Worm (Caenorhabditis elegans): ENCODE data around the gene F09E10.6.

Gene F09E10.6

DNA sequence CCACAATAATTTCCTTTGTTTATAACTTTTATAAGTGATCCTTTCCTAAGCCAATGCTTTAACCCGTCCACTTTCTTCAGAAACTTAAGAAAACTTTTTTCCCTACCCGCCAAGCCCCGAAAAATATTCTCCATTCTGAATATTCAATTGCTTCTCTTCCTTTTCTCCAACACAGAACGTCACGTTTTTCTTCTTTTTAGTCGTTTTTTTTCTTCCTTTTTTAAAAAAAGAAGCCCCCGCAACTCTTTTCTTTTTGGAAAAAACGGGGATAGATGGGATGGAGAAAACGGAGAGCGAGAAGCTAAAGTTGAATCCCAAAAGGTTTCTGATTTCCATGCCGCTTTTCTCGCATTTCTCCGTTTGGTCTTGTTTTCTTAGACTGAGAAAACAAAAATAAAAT is 18.9 kb downstream of the F09E10.6 start:
- TF ChIP-seq lin-14 (GFP tag; optimal IDR thresholded peaks at IDR 0.05) (peak; percentile 53), snu-23 (GFP tag; optimal IDR thresholded peaks at IDR 0.05) (no peak), ztf-4 (tag; optimal IDR thresholded peaks at IDR 0.05) (no peak), fos-1 (tag; optimal IDR thresholded peaks at IDR 0.05) (no peak), ceh-82 (tag; optimal IDR thresholded peaks at IDR 0.05) (peak in 1 of 3 experiments; percentile 3), skn-1 (tag; optimal IDR thresholded peaks at IDR 0.05) (peak; percentile 16), fkh-10 (GFP tag; optimal IDR thresholded peaks at IDR 0.05) (peak; percentile 52), efl-1 (optimal IDR thresholded peaks at IDR 0.05) (no peak), efl-1 (GFP tag; optimal IDR thresholded peaks at IDR 0.05 in 1 of 2) (peak in 1 of 2 experiments; percentile 42), unc-98 (GFP tag; IDR thresholded peaks at IDR 0.05) (no peak)

ce11 chrX:1477932-1478331 is 19.5 kb downstream of the F09E10.6 start:
- no peak for TF ChIP-seq ceh-90 (tag; optimal IDR thresholded peaks at IDR 0.05)
- peak in 1 of 2 experiments; percentile 46 for TF ChIP-seq mdl-1 (tag; optimal IDR thresholded peaks at IDR 0.05)
- TF ChIP-seq snu-23 (GFP tag; optimal IDR thresholded peaks at IDR 0.05), result peak; percentile 29
- TF ChIP-seq vab-15 (tag; optimal IDR thresholded peaks at IDR 0.05), result no peak
- TF ChIP-seq nhr-84 (tag; optimal IDR thresholded peaks at IDR 0.05), result no peak
- TF ChIP-seq nhr-76 (tag; optimal IDR thresholded peaks at IDR 0.05), result no peak
- no peak for TF ChIP-seq ceh-63 (GFP tag; optimal IDR thresholded peaks at IDR 0.05)
- TF ChIP-seq nhr-11 (tag; optimal IDR thresholded peaks at IDR 0.05), result no peak
- TF ChIP-seq unc-62 (GFP tag; optimal IDR thresholded peaks at IDR 0.05), result no peak
- no peak for TF ChIP-seq nhr-19 (GFP tag; conservative IDR thresholded peaks at IDR 0.05)
- no peak for TF ChIP-seq lir-3 (tag; optimal IDR thresholded peaks at IDR 0.05; ENCODE audit: poor library complexity)
- no peak for TF ChIP-seq pax-3 (tag; optimal IDR thresholded peaks at IDR 0.05)
- TF ChIP-seq elt-3 (tag; optimal IDR thresholded peaks at IDR 0.05), result peak; percentile 87 to 98 (median 94)
- peak in 1 of 2 experiments; percentile 25 for TF ChIP-seq lin-35 (GFP tag; optimal IDR thresholded peaks at IDR 0.05)
- TF ChIP-seq F16B12.6 (tag; optimal IDR thresholded peaks at IDR 0.05), result no peak
- no peak for TF ChIP-seq unc-86 (tag; optimal IDR thresholded peaks at IDR 0.05)
- no peak for TF ChIP-seq nhr-12 (tag; optimal IDR thresholded peaks at IDR 0.05)
- TF ChIP-seq C34B4.2 (tag; optimal IDR thresholded peaks at IDR 0.05), result no peak
- TF ChIP-seq zag-1 (tag; optimal IDR thresholded peaks at IDR 0.05), result no peak
- peak; percentile 62 for TF ChIP-seq nhr-71 (tag; optimal IDR thresholded peaks at IDR 0.05)
- TF ChIP-seq swsn-7 (tag; optimal IDR thresholded peaks at IDR 0.05), result no peak
- TF ChIP-seq egl-27 (tag; optimal IDR thresholded peaks at IDR 0.05), result no peak
- TF ChIP-seq zip-4 (GFP tag; optimal IDR thresholded peaks at IDR 0.05), result no peak
- peak; percentile 65 for TF ChIP-seq lin-14 (GFP tag; optimal IDR thresholded peaks at IDR 0.05)
- TF ChIP-seq dsc-1 (tag; optimal IDR thresholded peaks at IDR 0.05), result no peak
- TF ChIP-seq Y116A8C.19 (tag; optimal IDR thresholded peaks at IDR 0.05; ENCODE audit: borderline replicate concordance), result no peak
- no peak for TF ChIP-seq ceh-88 (GFP tag; IDR thresholded peaks at IDR 0.05)
- TF ChIP-seq mep-1 (tag; optimal IDR thresholded peaks at IDR 0.05), result peak; percentile 9
- no peak for TF ChIP-seq xbp-1 (tag; optimal IDR thresholded peaks at IDR 0.05)
- TF ChIP-seq sptf-1 (tag; optimal IDR thresholded peaks at IDR 0.05), result no peak
- no peak for TF ChIP-seq ceh-8 (GFP tag; optimal IDR thresholded peaks at IDR 0.05)
- no peak for TF ChIP-seq snpc-4 (tag; optimal IDR thresholded peaks at IDR 0.05)
- TF ChIP-seq lin-15B (tag; optimal IDR thresholded peaks at IDR 0.05), result no peak
- TF ChIP-seq lin-39 (tag; optimal IDR thresholded peaks at IDR 0.05), result no peak
- no peak for TF ChIP-seq nhr-77 (tag; optimal IDR thresholded peaks at IDR 0.05)
- no peak for TF ChIP-seq hlh-4 (tag; optimal IDR thresholded peaks at IDR 0.05)
- TF ChIP-seq nhr-90 (tag; optimal IDR thresholded peaks at IDR 0.05; ENCODE audit: poor library complexity), result peak; percentile 61
- no peak for TF ChIP-seq ceh-82 (tag; optimal IDR thresholded peaks at IDR 0.05)
- no peak for TF ChIP-seq ztf-4 (tag; optimal IDR thresholded peaks at IDR 0.05)
- TF ChIP-seq nhr-20 (tag; optimal IDR thresholded peaks at IDR 0.05), result peak; percentile 66
- TF ChIP-seq blmp-1 (tag; optimal IDR thresholded peaks at IDR 0.05), result peak; percentile 58
- no peak for TF ChIP-seq sox-4 (tag; optimal IDR thresholded peaks at IDR 0.05)
- TF ChIP-seq efl-3 (GFP tag; optimal IDR thresholded peaks at IDR 0.05), result no peak
- TF ChIP-seq nhr-85 (tag), result peak; percentile 69
- no peak for TF ChIP-seq efl-1 (optimal IDR thresholded peaks at IDR 0.05)
- TF ChIP-seq efl-1 (GFP tag; optimal IDR thresholded peaks at IDR 0.05 in 1 of 2), result peak in 1 of 2 experiments; percentile 34
- no peak for TF ChIP-seq unc-98 (GFP tag; IDR thresholded peaks at IDR 0.05)
- TF ChIP-seq unc-30 (tag; optimal IDR thresholded peaks at IDR 0.05), result no peak
